Worm (Caenorhabditis elegans) whole organism, L3 larva: ENCODE measurements around the gene str-254.

Experiments
- aly-2 ChIP-seq: fragments of 150-350 bp; optimal IDR thresholded peaks from 2 replicates; lab custom pipeline; 2014; ENCODE audit warnings: missing biosample characterization, missing genetic modification characterization
- ama-1 ChIP-seq: fragments of 150-350 bp; optimal IDR thresholded peaks from 2 replicates; lab custom pipeline; 2018
- ceh-16 ChIP-seq: sonication (generic microtip); optimal IDR thresholded peaks from 2 replicates; lab custom pipeline; 2017; ENCODE audit warnings: missing biosample characterization, missing genetic modification characterization
- elt-2 ChIP-seq: sonication (generic microtip); optimal IDR thresholded peaks from 2 replicates; lab custom pipeline; 2016; ENCODE audit warnings: missing genetic modification reagents, mild to moderate bottlenecking, missing genetic modification characterization, missing compliant biosample characterization
- lin-39 ChIP-seq: fragments of 150-350 bp; optimal IDR thresholded peaks from 2 replicates; lab custom pipeline; 2018; ENCODE audit warnings: missing biosample characterization, missing genetic modification reagents, missing genetic modification characterization
- mml-1 ChIP-seq: fragments of 150-350 bp; sonication (generic microtip); optimal IDR thresholded peaks from 3 replicates; lab custom pipeline; 2014; ENCODE audit warnings: missing biosample characterization, missing genetic modification characterization
- nhr-11 ChIP-seq: fragments of 150-350 bp; optimal IDR thresholded peaks from 2 replicates; lab custom pipeline; 2014; ENCODE audit warnings: missing biosample characterization, missing genetic modification characterization
- nhr-23 ChIP-seq: fragments of 150-350 bp; optimal IDR thresholded peaks from 2 replicates; lab custom pipeline; 2014; ENCODE audit warnings: missing biosample characterization, missing genetic modification reagents, missing genetic modification characterization
- nhr-237 ChIP-seq: fragments of 150-350 bp; optimal IDR thresholded peaks from 2 replicates; lab custom pipeline; 2014; ENCODE audit warnings: missing biosample characterization, missing genetic modification characterization
- nhr-43 ChIP-seq: sonication (generic microtip); optimal IDR thresholded peaks from 2 replicates; lab custom pipeline; 2016; ENCODE audit warnings: mild to moderate bottlenecking, missing genetic modification characterization, missing compliant biosample characterization; ENCODE audit not compliant: poor library complexity, severe bottlenecking
- pha-4 ChIP-seq: fragments of 150-350 bp; optimal IDR thresholded peaks from 2 replicates; lab custom pipeline; 2014; ENCODE audit warnings: missing biosample characterization, missing genetic modification reagents, missing genetic modification characterization
- skn-1 ChIP-seq: fragments of 150-350 bp; optimal IDR thresholded peaks from 2 replicates; lab custom pipeline; 2014; ENCODE audit warnings: missing biosample characterization, missing genetic modification characterization
- snpc-4 ChIP-seq: fragments of 150-350 bp; optimal IDR thresholded peaks from 2 replicates; lab custom pipeline; 2014; ENCODE audit warnings: missing biosample characterization, missing genetic modification characterization
- zag-1 ChIP-seq: fragments of 150-350 bp; optimal IDR thresholded peaks from 2 replicates; lab custom pipeline; 2014; ENCODE audit warnings: missing biosample characterization, missing genetic modification characterization

Gene str-254

ce11 chrV:16103594-16103993 is 49.7 kb downstream of the str-254 start, which contains the start of gene argk-1:
Gene argk-1 (plus strand): TSS chrV:16103894.
- TF ChIP-seq nhr-11 = no peak
- TF ChIP-seq ama-1 = no peak
- TF ChIP-seq pha-4 (tag; lab: Kevin White, UChicago) = no peak
- no peak for TF ChIP-seq skn-1 (tag; lab: Kevin White, UChicago)
- TF ChIP-seq nhr-237 = no peak
- no peak for TF ChIP-seq snpc-4 (tag; lab: Kevin White, UChicago)
- TF ChIP-seq zag-1 (tag; lab: Kevin White, UChicago) = no peak
- TF ChIP-seq ceh-16 (tag; lab: Kevin White, UChicago) = no peak
- TF ChIP-seq nhr-23 (tag; lab: Kevin White, UChicago) = no peak
- no peak for TF ChIP-seq lin-39
- TF ChIP-seq aly-2 (tag; lab: Kevin White, UChicago) = no peak
- no peak for TF ChIP-seq mml-1 (tag; lab: Kevin White, UChicago)
- no peak for TF ChIP-seq nhr-43 (tag; lab: Kevin White, UChicago)
- no peak for TF ChIP-seq elt-2 (tag; lab: Kevin White, UChicago)
